Worm (Caenorhabditis elegans) whole organism, L4 larva: ENCODE measurements around the gene Y75B8A.6.
"Not testable (repeated sequence)": the region's sequence is repeated elsewhere in the genome, so short reads cannot be mapped to it uniquely, and the experiment has no call there.

Experiments
- F44E2.7 ChIP-seq: fragments of 200-800 bp; sonication (Bioruptor generic); IDR thresholded peaks from 2 replicates; pipeline ENCODE4 v2.1.2; 2022; ENCODE audit warnings: missing genetic modification characterization, missing compliant biosample characterization
- Y48G9A.11 ChIP-seq: fragments of 200-800 bp; sonication (Bioruptor generic); IDR thresholded peaks from 2 replicates; pipeline ENCODE4 v1.3.6; 2022; ENCODE audit warnings: missing genetic modification reagents, missing genetic modification characterization, missing compliant biosample characterization
- aha-1 ChIP-seq: fragments of 150-350 bp; peaks from one replicate; lab custom pipeline; 2014; ENCODE audit warnings: missing biosample characterization, missing genetic modification characterization
- ceh-20 ChIP-seq: fragments of 200-800 bp; sonication (Bioruptor generic); IDR thresholded peaks from 2 replicates; pipeline ENCODE4 v1.3.6; 2022; ENCODE audit warnings: missing genetic modification reagents, missing genetic modification characterization, missing compliant biosample characterization
- ceh-82 ChIP-seq: sonication (generic microtip); optimal IDR thresholded peaks from 2 replicates; lab custom pipeline; 2017; ENCODE audit warnings: missing biosample characterization, missing genetic modification characterization
- ces-1 ChIP-seq: fragments of 150-350 bp; sonication (generic microtip); optimal IDR thresholded peaks from 4 replicates; lab custom pipeline; 2014; ENCODE audit warnings: missing biosample characterization, missing genetic modification reagents, missing genetic modification characterization
- cey-2 ChIP-seq: sonication (generic microtip); optimal IDR thresholded peaks from 3 replicates; lab custom pipeline; 2017; ENCODE audit warnings: missing genetic modification characterization, mild to moderate bottlenecking, missing compliant biosample characterization, antibody characterized with exemption, borderline replicate concordance; ENCODE audit not compliant: insufficient read depth
- ctbp-1 ChIP-seq: fragments of 200-800 bp; sonication (Bioruptor generic); IDR thresholded peaks from 2 replicates; pipeline ENCODE4 v1.3.6; 2022; ENCODE audit warnings: missing genetic modification reagents, missing genetic modification characterization, missing compliant biosample characterization
- dmd-9 ChIP-seq: fragments of 200-800 bp; sonication (Bioruptor generic); IDR thresholded peaks from 2 replicates; pipeline ENCODE4 v1.3.6; 2022; ENCODE audit warnings: missing genetic modification reagents, missing genetic modification characterization, missing compliant biosample characterization
- fkh-10 ChIP-seq: fragments of 150-350 bp; optimal IDR thresholded peaks from 2 replicates; lab custom pipeline; 2014; ENCODE audit warnings: missing biosample characterization, missing genetic modification reagents, missing genetic modification characterization
- fos-1 ChIP-seq: fragments of 150-350 bp; optimal IDR thresholded peaks from 2 replicates; lab custom pipeline; 2014; ENCODE audit warnings: missing biosample characterization, missing genetic modification characterization
- hlh-11 ChIP-seq: fragments of 200-800 bp; sonication (Bioruptor generic); optimal IDR thresholded peaks from 2 replicates; lab custom pipeline; 2018; ENCODE audit warnings: mild to moderate bottlenecking, missing genetic modification characterization, missing compliant biosample characterization
- hmg-1.1 ChIP-seq: fragments of 200-800 bp; sonication (Bioruptor generic); IDR thresholded peaks from 2 replicates; pipeline ENCODE4 v1.3.6; 2022; ENCODE audit warnings: missing genetic modification reagents, missing genetic modification characterization, missing compliant biosample characterization
- lin-1 ChIP-seq: fragments of 200-800 bp; sonication (Bioruptor generic); IDR thresholded peaks from 2 replicates; pipeline ENCODE4 v1.3.6; 2022; ENCODE audit warnings: missing genetic modification reagents, missing genetic modification characterization, missing compliant biosample characterization
- mdl-1 ChIP-seq, 2 experiments: fragments of 150-350 bp in 1 of 2; sonication (generic microtip) in 1 of 2; optimal IDR thresholded peaks; 2 replicates each; lab custom pipeline; 2014 to 2017; ENCODE audit warnings: missing biosample characterization in 2 of 2, missing genetic modification characterization in 2 of 2
- mes-2 ChIP-seq: sonication (generic microtip); optimal IDR thresholded peaks from 2 replicates; lab custom pipeline; 2016; ENCODE audit warnings: missing genotype, mild to moderate bottlenecking, missing genetic modification characterization, missing compliant biosample characterization; ENCODE audit not compliant: poor library complexity, severe bottlenecking
- nhr-11 ChIP-seq: fragments of 150-350 bp; optimal IDR thresholded peaks from 2 replicates; lab custom pipeline; 2014; ENCODE audit warnings: missing biosample characterization, missing genetic modification characterization
- nhr-25 ChIP-seq: sonication (generic microtip); optimal IDR thresholded peaks from 2 replicates; lab custom pipeline; 2017; ENCODE audit warnings: missing genetic modification characterization, mild to moderate bottlenecking, missing compliant biosample characterization, antibody characterized with exemption, moderate library complexity, borderline replicate concordance; ENCODE audit not compliant: insufficient read depth
- nhr-28 ChIP-seq: fragments of 150-350 bp; optimal IDR thresholded peaks from 2 replicates; lab custom pipeline; 2014; ENCODE audit warnings: missing biosample characterization, missing genetic modification characterization
- nhr-41 ChIP-seq: fragments of 200-800 bp; sonication (Bioruptor generic); IDR thresholded peaks from 2 replicates; pipeline ENCODE4 v1.3.6; 2022; ENCODE audit warnings: missing genetic modification reagents, missing genetic modification characterization, missing compliant biosample characterization
- sdz-12 ChIP-seq: fragments of 200-800 bp; sonication (Bioruptor generic); optimal IDR thresholded peaks from 2 replicates; lab custom pipeline; 2018; ENCODE audit warnings: mild to moderate bottlenecking, missing genetic modification characterization, missing compliant biosample characterization
- set-16 ChIP-seq: fragments of 200-800 bp; sonication (Bioruptor generic); IDR thresholded peaks from 2 replicates; pipeline ENCODE4 v1.3.6; 2022; ENCODE audit warnings: missing genetic modification reagents, missing genetic modification characterization, missing compliant biosample characterization
- skn-1 ChIP-seq: fragments of 150-350 bp; optimal IDR thresholded peaks from 2 replicates; lab custom pipeline; 2014; ENCODE audit warnings: missing biosample characterization, missing genetic modification characterization
- snpc-1.2 ChIP-seq: fragments of 200-800 bp; sonication (Bioruptor generic); IDR thresholded peaks from 2 replicates; pipeline ENCODE4 v1.3.6; 2022; ENCODE audit warnings: missing genetic modification reagents, missing genetic modification characterization, missing compliant biosample characterization
- snpc-4 ChIP-seq: fragments of 150-350 bp; optimal IDR thresholded peaks from 2 replicates; lab custom pipeline; 2014; ENCODE audit warnings: missing biosample characterization, missing genetic modification characterization
- spr-1 ChIP-seq: sonication (generic microtip); optimal IDR thresholded peaks from 2 replicates; lab custom pipeline; 2016; ENCODE audit warnings: mild to moderate bottlenecking, missing genetic modification characterization, missing compliant biosample characterization
- spr-3 ChIP-seq: fragments of 200-800 bp; sonication (Bioruptor generic); optimal IDR thresholded peaks from 2 replicates; lab custom pipeline; 2018; ENCODE audit warnings: mild to moderate bottlenecking, missing genetic modification characterization, missing compliant biosample characterization
- tag-97 ChIP-seq: fragments of 200-800 bp; sonication (Bioruptor generic); IDR thresholded peaks from 2 replicates; pipeline ENCODE4 v1.3.6; 2022; ENCODE audit warnings: missing genetic modification characterization, missing compliant biosample characterization
- unc-62 ChIP-seq, 3 experiments: fragments of 150-350 bp in 1 of 3; sonication (generic microtip); optimal IDR thresholded peaks in 2 of 3; peaks in 1 of 3; 1 replicate in 1 of 3; 2 replicates in 2 of 3; lab custom pipeline; 2014 to 2017; ENCODE audit warnings: missing biosample characterization in 3 of 3, missing genetic modification characterization in 3 of 3, missing genetic modification reagents in 3 of 3, missing genotype in 1 of 3
- zag-1 ChIP-seq: fragments of 150-350 bp; optimal IDR thresholded peaks from 2 replicates; lab custom pipeline; 2014; ENCODE audit warnings: missing biosample characterization, missing genetic modification characterization
- ztf-11 ChIP-seq: fragments of 150-350 bp; optimal IDR thresholded peaks from 2 replicates; lab custom pipeline; 2014; ENCODE audit warnings: missing biosample characterization, missing genetic modification characterization

The Y75B8A.6 gene

DNA sequence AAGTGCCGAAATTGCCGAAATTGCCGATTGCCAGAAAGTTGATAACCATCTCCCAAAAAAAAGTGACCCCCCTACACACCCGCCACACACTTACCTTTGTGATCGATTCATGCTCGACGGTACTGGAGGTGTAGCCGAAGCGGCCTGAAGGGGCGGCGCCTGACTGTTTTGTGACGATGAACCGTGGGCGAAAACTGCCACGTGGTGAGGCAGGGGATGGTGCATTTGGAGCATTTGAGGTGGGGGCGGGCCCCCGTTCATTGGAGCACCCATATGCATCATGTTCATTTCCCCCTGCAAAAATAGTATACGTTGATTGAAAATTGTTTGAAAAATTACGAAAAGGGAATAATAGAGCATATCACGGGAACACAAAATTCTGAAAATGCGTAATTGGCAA is at the start of gene Y75B8A.6:
TSS of gene Y75B8A.6 (minus strand) at position 292 of the 400 bp plus-strand sequence.
- peak; percentile 56 for TF ChIP-seq set-16
- no peak for TF ChIP-seq aha-1 (tag; lab: Kevin White, UChicago)
- no peak for TF ChIP-seq snpc-4 (tag; lab: Kevin White, UChicago)
- TF ChIP-seq lin-1 (GFP tag; lab: Robert Waterston, UW), result no peak
- TF ChIP-seq zag-1 (tag; lab: Kevin White, UChicago), result no peak
- TF ChIP-seq F44E2.7 (GFP tag; lab: Robert Waterston, UW), result no peak
- TF ChIP-seq, all 104 proteins: peak for 1

DNA sequence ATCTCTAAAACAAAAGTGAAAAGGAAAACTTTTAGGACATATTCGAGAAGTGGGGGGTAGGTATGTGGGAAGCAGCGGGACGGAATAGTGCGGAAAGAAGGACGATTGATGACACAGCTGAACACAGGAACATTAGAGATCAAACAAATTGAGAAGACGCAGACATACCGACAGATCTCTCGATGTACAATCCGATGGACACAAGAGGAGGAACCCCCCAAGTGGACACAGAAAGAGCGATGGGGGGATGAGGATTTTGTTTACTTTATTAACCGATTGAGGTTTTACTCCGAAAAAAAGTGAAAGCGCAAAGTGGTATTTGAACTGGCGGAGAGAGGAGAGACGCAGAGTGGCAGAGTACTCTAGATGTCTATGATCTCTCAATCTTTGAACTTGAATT is 48.0 kb upstream of the Y75B8A.6 start:
- TF ChIP-seq spr-3 (GFP tag; lab: Kevin White, UChicago), result no peak
- no peak for TF ChIP-seq skn-1
- 0 out of 2 replicates have a peak, but pooled peaks have one; percentile 27 for TF ChIP-seq hmg-1.1
- TF ChIP-seq ztf-11 (tag; lab: Kevin White, UChicago), result no peak
- TF ChIP-seq spr-1 (tag; lab: Kevin White, UChicago), result no peak
- peak; percentile 8 for TF ChIP-seq hlh-11 (tag; lab: Kevin White, UChicago)
- no peak for TF ChIP-seq fos-1 (tag; lab: Kevin White, UChicago)
- TF ChIP-seq snpc-1.2 (GFP tag; lab: Robert Waterston, UW), result no peak
- no peak for TF ChIP-seq snpc-4 (tag; lab: Kevin White, UChicago)
- peak; percentile 17 for TF ChIP-seq nhr-28
- TF ChIP-seq mdl-1 (tag; optimal IDR thresholded peaks at IDR 0.05; lab: Kevin White, UChicago), result peak in 1 of 2 experiments; percentile 1
- TF ChIP-seq nhr-11 (tag; lab: Kevin White, UChicago), result no peak
- TF ChIP-seq ctbp-1 (GFP tag; lab: Robert Waterston, UW), result no peak
- no peak for TF ChIP-seq Y48G9A.11 (GFP tag; lab: Robert Waterston, UW)
- peak; percentile 77 for TF ChIP-seq nhr-25 (tag; lab: Kevin White, UChicago)

DNA sequence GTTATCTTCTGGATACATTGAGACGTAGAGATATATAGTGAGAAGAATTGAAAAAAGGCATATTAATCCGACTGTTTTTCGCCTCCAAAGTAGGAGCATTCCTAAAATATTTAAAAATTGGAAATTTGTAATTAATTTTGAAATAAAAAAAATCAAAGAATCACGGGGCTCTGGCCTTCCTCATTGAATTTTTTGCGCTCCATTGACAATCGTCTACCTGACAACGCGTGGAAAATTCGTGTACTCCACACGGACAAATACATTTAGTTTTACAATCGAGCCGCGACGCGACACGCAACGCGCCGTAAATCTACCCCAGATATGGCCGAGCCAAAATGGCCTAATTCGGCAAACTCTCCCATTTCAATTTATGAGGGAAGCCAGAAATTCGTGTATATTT is 47.0 kb upstream of the Y75B8A.6 start, which contains the start of gene gly-11:
TSS of gene gly-11 (minus strand) at position 101 of the 400 bp plus-strand sequence.
- not testable (repeated sequence) for TF ChIP-seq hlh-11 (tag; lab: Kevin White, UChicago); tag-97; mes-2 (tag; lab: Kevin White, UChicago)

DNA sequence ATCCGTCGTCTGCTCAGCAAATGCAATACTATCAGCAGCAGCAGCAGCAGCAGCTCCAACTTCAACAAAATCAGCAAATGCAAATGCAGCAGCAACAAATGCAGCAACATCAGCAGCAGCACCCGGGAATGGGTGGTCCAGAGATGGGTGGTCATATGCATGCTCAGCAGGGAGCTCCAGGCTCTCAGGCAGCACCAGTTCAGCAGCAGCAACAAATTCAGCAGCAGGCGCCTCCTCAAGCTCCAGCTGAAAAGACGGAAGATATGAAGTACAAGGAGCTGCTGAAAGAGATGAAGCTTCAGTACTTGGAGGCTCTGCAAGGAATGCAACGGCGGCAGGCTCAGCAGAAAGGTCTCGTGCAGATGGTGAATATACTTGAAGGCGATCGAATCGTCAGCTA is 36.9 kb upstream of the Y75B8A.6 start:
- TF ChIP-seq set-16, result peak; percentile 73
- TF ChIP-seq cey-2 (tag; lab: Kevin White, UChicago), result no peak

DNA sequence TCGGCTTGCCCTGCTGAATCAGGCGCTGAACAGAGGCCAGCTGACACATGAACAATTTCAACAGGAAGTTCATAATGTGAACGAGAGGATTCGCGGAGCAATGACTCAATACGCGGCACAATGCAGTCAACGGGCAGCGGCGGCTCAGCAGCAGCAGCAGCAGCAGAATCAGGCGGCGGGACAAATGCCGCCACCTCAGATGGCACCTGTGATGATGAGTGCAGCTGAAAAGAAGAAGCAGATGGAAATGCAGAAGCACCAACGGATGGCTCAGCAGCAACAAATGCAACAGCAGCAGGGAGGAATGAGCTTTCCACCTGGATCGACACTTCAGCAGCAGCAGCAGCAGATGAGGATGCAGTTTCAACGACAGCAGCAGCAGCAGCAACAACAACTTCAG is 35.2 kb upstream of the Y75B8A.6 start:
- TF ChIP-seq sdz-12 (GFP tag; lab: Kevin White, UChicago) (peak; percentile 14), ceh-20 (GFP tag; lab: Robert Waterston, UW) (no peak), nhr-41 (GFP tag; lab: Robert Waterston, UW) (no peak), dmd-9 (GFP tag; lab: Robert Waterston, UW) (no peak), ces-1 (GFP tag; lab: Kevin White, UChicago) (no peak), unc-62 (GFP tag; optimal IDR thresholded peaks at IDR 0.05 in 1 of 2; lab: Kevin White, UChicago) (no peak), unc-62 (tag; optimal IDR thresholded peaks at IDR 0.05; lab: Kevin White, UChicago) (no peak), ceh-82 (tag; lab: Kevin White, UChicago) (no peak), fkh-10 (GFP tag; lab: Kevin White, UChicago) (no peak), set-16 (peak; percentile 84), mdl-1 (tag; optimal IDR thresholded peaks at IDR 0.05; lab: Kevin White, UChicago) (no peak), ctbp-1 (GFP tag; lab: Robert Waterston, UW) (no peak)
